Fruit fly (Drosophila melanogaster): ENCODE data around the gene cyst.

The cyst gene

dm6 chr2L:19508361-19508918, at the start of gene cyst (continued):
- TF ChIP-seq otp (GFP tag; IDR thresholded peaks at IDR 0.05) (no peak), pzg (GFP tag; optimal IDR thresholded peaks at IDR 0.05) (peak; percentile 95), CG11696 (GFP tag; IDR thresholded peaks at IDR 0.05) (no peak), CG6813 (GFP tag; optimal IDR thresholded peaks at IDR 0.05) (no peak), pb (GFP tag; optimal IDR thresholded peaks at IDR 0.05) (no peak), tin (GFP tag; optimal IDR thresholded peaks at IDR 0.05) (peak; percentile 30), bowl (GFP tag; IDR thresholded peaks at IDR 0.05) (no peak), HmgD (GFP tag; optimal IDR thresholded peaks at IDR 0.05) (peak; percentile 54), usp (GFP tag; optimal IDR thresholded peaks at IDR 0.05) (no peak), Mes4 (GFP tag; optimal IDR thresholded peaks at IDR 0.05) (no peak), Max (GFP tag; optimal IDR thresholded peaks at IDR 0.05) (no peak), schlank (tag; optimal IDR thresholded peaks at IDR 0.05) (no peak), Usf (GFP tag; optimal IDR thresholded peaks at IDR 0.05) (no peak), crol (GFP tag; IDR thresholded peaks at IDR 0.05) (peak; percentile 72), mam (GFP tag; optimal IDR thresholded peaks at IDR 0.05) (peak; percentile 70), Hand (GFP tag; optimal IDR thresholded peaks at IDR 0.05) (no peak), CG17612 (GFP tag; IDR thresholded peaks at IDR 0.05) (no peak), CG13123 (GFP tag; optimal IDR thresholded peaks at IDR 0.05) (peak; percentile 14), wek (GFP tag; optimal IDR thresholded peaks at IDR 0.05) (no peak), Adf1 (GFP tag; IDR thresholded peaks at IDR 0.05) (peak; percentile 23; the same call in 1 of the 2 replicates), twi (tag; optimal IDR thresholded peaks at IDR 0.05) (no peak), Antp (GFP tag; optimal IDR thresholded peaks at IDR 0.05) (peak; percentile 64), row (GFP tag; IDR thresholded peaks at IDR 0.05) (peak; percentile 27; the same call in 1 of the 3 replicates), CG2120 (GFP tag; optimal IDR thresholded peaks at IDR 0.05) (peak; percentile 69), CG10543 (GFP tag; optimal IDR thresholded peaks at IDR 0.05) (no peak), Hsf (GFP tag; optimal IDR thresholded peaks at IDR 0.05) (peak; percentile 18), HHEX (GFP tag; optimal IDR thresholded peaks at IDR 0.05) (no peak), crp (GFP tag; optimal IDR thresholded peaks at IDR 0.05) (peak in 1 of 2 experiments; percentile 55), CG14667 (GFP tag; IDR thresholded peaks at IDR 0.05) (no peak), CG13624 (GFP tag; optimal IDR thresholded peaks at IDR 0.05) (peak; percentile 69), NFAT (GFP tag; IDR thresholded peaks at IDR 0.05) (0 out of 2 replicates have a peak, but pooled peaks have one; percentile 48), toy (GFP tag; IDR thresholded peaks at IDR 0.05) (no peak), Fer3 (tag; optimal IDR thresholded peaks at IDR 0.05) (no peak), HLHmδ (GFP tag; optimal IDR thresholded peaks at IDR 0.05) (no peak), CG18599 (GFP tag; optimal IDR thresholded peaks at IDR 0.05) (no peak), ind (GFP tag; optimal IDR thresholded peaks at IDR 0.05) (peak; percentile 28), CG34224 (GFP tag; IDR thresholded peaks at IDR 0.05; ENCODE audit: partially characterized antibody) (peak; percentile 95), CG30431 (GFP tag; optimal IDR thresholded peaks at IDR 0.05) (no peak), en (GFP tag; optimal IDR thresholded peaks at IDR 0.05) (peak; percentile 20), Jarid2 (GFP tag; optimal IDR thresholded peaks at IDR 0.05) (no peak), chif (GFP tag; optimal IDR thresholded peaks at IDR 0.05) (no peak), CG12299 (tag; optimal IDR thresholded peaks at IDR 0.05) (no peak), fd64A (GFP tag; optimal IDR thresholded peaks at IDR 0.05) (no peak), YL-1 (GFP tag; optimal IDR thresholded peaks at IDR 0.05) (peak; percentile 91), CG11504 (tag; optimal IDR thresholded peaks at IDR 0.05) (no peak), CG11398 (GFP tag; optimal IDR thresholded peaks at IDR 0.05) (no peak), hbn (GFP tag; IDR thresholded peaks at IDR 0.05; ENCODE audit: partially characterized antibody) (peak; percentile 96), Meics (GFP tag; optimal IDR thresholded peaks at IDR 0.05) (no peak), br (optimal IDR thresholded peaks at IDR 0.05) (no peak), CG10274 (GFP tag; optimal IDR thresholded peaks at IDR 0.05) (no peak), pfk (GFP tag; optimal IDR thresholded peaks at IDR 0.05) (no peak)
